Worm (Caenorhabditis elegans): Measurements from ENCODE around the gene Y47D3A.14.

- TF ChIP-seq ama-1 (optimal IDR thresholded peaks at IDR 0.05): no peak
- no peak for TF ChIP-seq F10B5.3 (tag; optimal IDR thresholded peaks at IDR 0.05)
- no peak for TF ChIP-seq php-3 (GFP tag; IDR thresholded peaks at IDR 0.05)
- no peak for TF ChIP-seq spr-1 (tag; optimal IDR thresholded peaks at IDR 0.05)
Measured at ce11 chrIII:11286069-11286468, 49.4 kb upstream of the Y47D3A.14 start.
